Worm (Caenorhabditis elegans) whole organism, L4 larva: ENCODE data around the gene nhr-268.

Experiments
- T20F7.1 ChIP-seq: fragments of 200-800 bp; sonication (Bioruptor generic); optimal IDR thresholded peaks from 2 replicates; lab custom pipeline; 2018; ENCODE audit warnings: mild to moderate bottlenecking, missing genetic modification characterization, missing compliant biosample characterization
- lin-1 ChIP-seq: fragments of 200-800 bp; sonication (Bioruptor generic); IDR thresholded peaks from 2 replicates; pipeline ENCODE4 v1.3.6; 2022; ENCODE audit warnings: missing genetic modification reagents, missing genetic modification characterization, missing compliant biosample characterization
- unc-62 ChIP-seq, 3 experiments: fragments of 150-350 bp in 1 of 3; sonication (generic microtip); optimal IDR thresholded peaks in 2 of 3; peaks in 1 of 3; 1 replicate in 1 of 3; 2 replicates in 2 of 3; lab custom pipeline; 2014 to 2017; ENCODE audit warnings: missing biosample characterization in 3 of 3, missing genetic modification characterization in 3 of 3, missing genetic modification reagents in 3 of 3, missing genotype in 1 of 3

- TF ChIP-seq T20F7.1 (no peak), lin-1 (GFP tag; lab: Robert Waterston, UW) (no peak), unc-62 (GFP tag; optimal IDR thresholded peaks at IDR 0.05 in 1 of 2; lab: Kevin White, UChicago) (no peak), unc-62 (tag; optimal IDR thresholded peaks at IDR 0.05; lab: Kevin White, UChicago) (no peak)
Observed at ce11 chrV:15644575-15644974, 45.5 kb upstream of the nhr-268 start, which contains the start of gene str-23.
